Fruit fly (Drosophila melanogaster): Measurements from ENCODE around the gene endos.

Gene endos

dm6 chr3L:14055815-14056516, 24.5 kb upstream of the endos start:
- no peak for TF ChIP-seq psq (optimal IDR thresholded peaks at IDR 0.05)
- TF ChIP-seq h (optimal IDR thresholded peaks at IDR 0.05) = no peak
- TF ChIP-seq Sin3A (optimal IDR thresholded peaks at IDR 0.05) = no peak
- no peak for TF ChIP-seq Myc (optimal IDR thresholded peaks at IDR 0.05)
- TF ChIP-seq ttk (optimal IDR thresholded peaks at IDR 0.05) = no peak
- TF ChIP-seq insv (optimal IDR thresholded peaks at IDR 0.05) = no peak

- TF ChIP-seq psq (optimal IDR thresholded peaks at IDR 0.05) = no peak
- TF ChIP-seq h (optimal IDR thresholded peaks at IDR 0.05) = no peak
- TF ChIP-seq ttk (optimal IDR thresholded peaks at IDR 0.05) = no peak
- no peak for TF ChIP-seq Sin3A (optimal IDR thresholded peaks at IDR 0.05)
- no peak for TF ChIP-seq Myc (optimal IDR thresholded peaks at IDR 0.05)
- TF ChIP-seq insv (optimal IDR thresholded peaks at IDR 0.05) = no peak
Measured at dm6 chr3L:14055260-14055696, 23.8 kb upstream of the endos start.

- TF ChIP-seq Myc (optimal IDR thresholded peaks at IDR 0.05) = no peak
- TF ChIP-seq ttk (optimal IDR thresholded peaks at IDR 0.05) = no peak
- no peak for TF ChIP-seq insv (optimal IDR thresholded peaks at IDR 0.05)
Measured at dm6 chr3L:14053806-14054205, 22.3 kb upstream of the endos start.

dm6 chr3L:14053073-14053643, 21.7 kb upstream of the endos start, which contains the start of the genes CG13484 and Frl:
Gene CG13484 (minus strand): TSS chr3L:14053079.
Gene Frl (plus strand): TSS chr3L:14053215.
- TF ChIP-seq ttk (optimal IDR thresholded peaks at IDR 0.05) (no peak), insv (optimal IDR thresholded peaks at IDR 0.05) (no peak), Myc (optimal IDR thresholded peaks at IDR 0.05) (no peak)

dm6 chr3L:14050944-14051548, 19.5 kb upstream of the endos start, which contains the start of gene CG6833:
Gene CG6833 (plus strand): TSS chr3L:14051206.
- TF ChIP-seq insv (optimal IDR thresholded peaks at IDR 0.05) (no peak), h (optimal IDR thresholded peaks at IDR 0.05) (no peak), Sin3A (optimal IDR thresholded peaks at IDR 0.05) (no peak), Myc (optimal IDR thresholded peaks at IDR 0.05) (no peak), psq (optimal IDR thresholded peaks at IDR 0.05) (no peak), ttk (optimal IDR thresholded peaks at IDR 0.05) (no peak)

DNA sequence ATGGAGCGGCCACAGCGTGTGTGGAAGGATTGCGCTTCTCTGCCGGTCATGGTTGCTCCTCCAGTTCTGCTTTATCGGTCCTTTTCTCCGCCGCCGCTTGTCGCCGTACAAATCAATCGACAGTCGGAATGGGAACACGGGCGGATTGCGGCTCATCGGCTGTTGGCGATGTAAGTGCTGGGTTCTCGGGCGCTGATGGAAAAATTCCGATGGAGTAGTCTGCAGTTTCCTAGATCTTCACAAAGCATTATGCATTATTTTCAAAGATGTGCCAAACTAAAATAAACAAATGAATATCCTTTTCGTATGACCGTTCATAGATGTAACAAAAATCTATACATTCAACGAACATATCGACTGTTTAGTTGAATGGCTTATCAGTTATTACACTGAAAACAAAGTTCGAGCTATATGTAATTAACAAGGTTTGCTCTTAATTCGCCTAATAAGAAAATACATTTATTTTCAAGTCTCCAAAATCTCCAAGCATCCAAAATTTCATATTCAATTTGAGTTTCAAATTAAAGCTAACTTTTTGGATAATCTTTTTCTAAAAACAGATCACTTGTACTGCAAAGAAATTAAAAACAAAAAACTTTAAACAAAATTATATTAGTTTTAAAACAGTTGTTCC, 18.2 kb upstream of the endos start, which contains the start of gene Neurl4:
Gene Neurl4 (minus strand): TSS at position 273 of the 634 bp plus-strand sequence.
- TF ChIP-seq Myc (optimal IDR thresholded peaks at IDR 0.05) (no peak), Sin3A (optimal IDR thresholded peaks at IDR 0.05) (no peak), ttk (optimal IDR thresholded peaks at IDR 0.05) (no peak), insv (optimal IDR thresholded peaks at IDR 0.05) (no peak), h (optimal IDR thresholded peaks at IDR 0.05) (no peak), psq (optimal IDR thresholded peaks at IDR 0.05) (no peak)

dm6 chr3L:14037655-14038644, 6.4 kb upstream of the endos start:
- TF ChIP-seq Sin3A (optimal IDR thresholded peaks at IDR 0.05) = no peak
- no peak for TF ChIP-seq Myc (optimal IDR thresholded peaks at IDR 0.05)

DNA sequence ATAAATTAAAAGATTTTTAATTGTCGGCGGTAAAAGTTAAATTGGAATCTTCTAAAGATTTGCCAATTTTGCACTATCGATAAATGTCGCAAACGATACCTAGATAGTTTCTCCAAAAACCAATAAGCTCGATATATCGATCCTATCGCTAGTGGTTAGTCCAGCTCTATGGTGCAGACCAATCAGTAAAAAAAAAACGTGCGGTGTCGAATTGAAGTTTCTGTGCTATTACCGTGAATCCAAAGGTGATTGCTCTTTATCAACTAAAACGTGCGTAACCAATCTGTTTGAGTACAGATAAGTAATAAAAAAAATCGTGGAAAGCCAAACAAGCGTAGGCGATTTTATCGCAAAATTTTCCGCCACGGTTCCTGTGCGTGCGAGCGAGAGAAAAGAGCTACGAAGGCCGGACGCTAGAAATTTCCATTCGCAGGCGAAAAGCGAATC, 5.4 kb upstream of the endos start, which contains the start of gene Hsp110:
Gene Hsp110 (plus strand): TSS at position 153 of the 447 bp plus-strand sequence.
- TF ChIP-seq h (optimal IDR thresholded peaks at IDR 0.05) = no peak

DNA sequence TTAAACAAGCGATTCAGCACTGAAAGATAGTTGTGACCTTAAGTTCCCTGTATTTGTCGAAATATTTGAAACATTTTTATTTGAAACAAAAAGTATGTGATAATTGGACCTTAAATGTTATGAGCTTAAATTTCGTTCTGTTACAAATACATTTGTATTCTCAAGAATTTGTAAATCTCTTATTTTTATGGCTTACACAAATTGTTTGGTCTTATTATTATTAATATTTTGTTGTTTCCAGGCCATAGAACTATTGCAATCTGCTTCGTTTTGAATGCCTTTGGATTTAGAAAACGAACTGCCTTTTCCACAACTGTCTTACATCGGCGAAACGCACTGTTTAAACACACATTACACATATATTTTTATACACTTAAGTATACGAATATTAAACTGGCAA, 3.0 kb upstream of the endos start, which contains the start of gene CG6661:
Gene CG6661 (plus strand): TSS at position 301 of the 400 bp plus-strand sequence.
- no peak for TF ChIP-seq Myc (optimal IDR thresholded peaks at IDR 0.05)
- TF ChIP-seq ttk (optimal IDR thresholded peaks at IDR 0.05) = no peak
- TF ChIP-seq psq (optimal IDR thresholded peaks at IDR 0.05) = no peak
- no peak for TF ChIP-seq Sin3A (optimal IDR thresholded peaks at IDR 0.05)
- no peak for TF ChIP-seq insv (optimal IDR thresholded peaks at IDR 0.05)
- no peak for TF ChIP-seq h (optimal IDR thresholded peaks at IDR 0.05)

dm6 chr3L:14028485-14029384, 2.8 kb downstream of the endos start, which contains the start of gene Ptip:
Gene Ptip (minus strand): TSS chr3L:14029121.
- TF ChIP-seq h (optimal IDR thresholded peaks at IDR 0.05) = no peak
- TF ChIP-seq ttk (optimal IDR thresholded peaks at IDR 0.05) = no peak
- no peak for TF ChIP-seq Sin3A (optimal IDR thresholded peaks at IDR 0.05)
- TF ChIP-seq insv (optimal IDR thresholded peaks at IDR 0.05) = no peak
- TF ChIP-seq psq (optimal IDR thresholded peaks at IDR 0.05) = no peak
- TF ChIP-seq Myc (optimal IDR thresholded peaks at IDR 0.05) = no peak

Data from Kc167 (cell line).